Worm (Caenorhabditis elegans): Measurements from ENCODE around the gene K10D2.8.

K10D2.8 gene

ce11 chrIII:5214162-5214561 lies 25.6 kb downstream of the K10D2.8 start:
- TF ChIP-seq unc-39 (tag; optimal IDR thresholded peaks at IDR 0.05), result no peak
- no peak for TF ChIP-seq ceh-82 (tag; optimal IDR thresholded peaks at IDR 0.05)
- no peak for TF ChIP-seq nhr-23 (tag; optimal IDR thresholded peaks at IDR 0.05)
- TF ChIP-seq mml-1 (tag; optimal IDR thresholded peaks at IDR 0.05), result no peak
- no peak for TF ChIP-seq nfya-1 (tag; optimal IDR thresholded peaks at IDR 0.05; ENCODE audit: insufficient read depth)
- no peak for TF ChIP-seq zag-1 (tag; optimal IDR thresholded peaks at IDR 0.05)
- TF ChIP-seq nhr-11 (tag; optimal IDR thresholded peaks at IDR 0.05), result no peak
- no peak for TF ChIP-seq daf-12 (tag; optimal IDR thresholded peaks at IDR 0.05)
- no peak for TF ChIP-seq eor-1 (tag; optimal IDR thresholded peaks at IDR 0.05)
- TF ChIP-seq ztf-4 (tag; optimal IDR thresholded peaks at IDR 0.05), result no peak
- no peak for TF ChIP-seq lin-39 (tag; optimal IDR thresholded peaks at IDR 0.05)
- TF ChIP-seq R02D3.7 (tag; optimal IDR thresholded peaks at IDR 0.05), result no peak
- no peak for TF ChIP-seq pqm-1 (tag; optimal IDR thresholded peaks at IDR 0.05)
- no peak for TF ChIP-seq nhr-28 (tag; optimal IDR thresholded peaks at IDR 0.05)

DNA sequence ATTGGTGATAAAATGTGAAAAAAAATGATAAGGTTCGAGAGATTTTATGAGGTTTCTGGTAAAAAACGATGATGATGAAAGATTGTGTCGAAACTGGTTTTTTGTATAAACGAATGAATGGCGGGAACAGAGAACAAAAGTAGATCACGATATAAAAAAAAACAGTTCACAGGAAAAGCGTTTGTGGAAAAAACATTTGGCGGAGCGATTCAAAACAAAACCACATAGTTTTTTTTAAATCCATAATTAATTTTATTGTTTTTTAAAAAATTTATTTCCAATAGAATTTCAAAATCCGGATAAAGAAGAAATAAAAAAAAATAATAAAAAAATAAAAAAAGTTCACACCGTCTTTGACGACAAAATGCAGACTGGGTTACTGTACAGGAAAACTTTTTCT lies 26.8 kb downstream of the K10D2.8 start, which contains the start of gene ZC155.4:
Gene ZC155.4 (minus strand): TSS at position 101 of the 400 bp plus-strand sequence.
- TF ChIP-seq egl-5 (tag; optimal IDR thresholded peaks at IDR 0.05), result no peak
- no peak for TF ChIP-seq ceh-82 (tag; optimal IDR thresholded peaks at IDR 0.05)
- TF ChIP-seq daf-12 (tag; optimal IDR thresholded peaks at IDR 0.05), result no peak

DNA sequence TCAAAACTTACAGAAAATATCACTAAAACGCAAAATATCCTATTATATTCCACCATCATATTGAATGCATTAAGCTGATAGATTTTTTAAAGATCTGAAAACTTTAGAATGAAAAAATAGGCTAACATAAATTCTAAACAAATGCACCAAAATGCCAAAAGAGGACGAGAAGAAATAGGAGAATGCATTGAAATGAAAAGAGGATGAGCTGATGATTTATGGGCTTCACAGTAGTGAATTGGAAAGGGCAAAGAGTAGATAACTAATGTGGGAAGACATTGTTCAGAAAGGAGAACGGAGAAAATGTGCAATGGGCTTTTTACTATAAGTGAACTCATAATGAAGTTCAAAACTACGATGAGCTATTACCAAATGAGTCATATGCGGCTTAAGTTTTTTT lies 29.0 kb downstream of the K10D2.8 start, which contains the start of gene cutl-19:
Gene cutl-19 (minus strand): TSS at position 101 of the 400 bp plus-strand sequence.
- no peak for TF ChIP-seq aly-2 (tag; optimal IDR thresholded peaks at IDR 0.05)
- TF ChIP-seq ztf-11 (tag; optimal IDR thresholded peaks at IDR 0.05), result no peak
- no peak for TF ChIP-seq skn-1 (tag; optimal IDR thresholded peaks at IDR 0.05)
- TF ChIP-seq nhr-237 (tag; optimal IDR thresholded peaks at IDR 0.05), result no peak
- no peak for TF ChIP-seq tbx-2 (tag; optimal IDR thresholded peaks at IDR 0.05)

ce11 chrIII:5218687-5219086 lies 30.2 kb downstream of the K10D2.8 start, which contains the start of gene ZC155.2:
ZC155.2 (plus strand) TSS chrIII:5218987.
- TF ChIP-seq sea-2 (GFP tag; optimal IDR thresholded peaks at IDR 0.05), result no peak
- no peak for TF ChIP-seq eor-1 (tag; optimal IDR thresholded peaks at IDR 0.05)
- TF ChIP-seq ceh-16 (tag; optimal IDR thresholded peaks at IDR 0.05), result no peak
- no peak for TF ChIP-seq nhr-12 (tag; optimal IDR thresholded peaks at IDR 0.05)
- TF ChIP-seq lin-39 (tag; optimal IDR thresholded peaks at IDR 0.05), result peak; percentile 15
- TF ChIP-seq mml-1 (tag; optimal IDR thresholded peaks at IDR 0.05), result no peak
- no peak for TF ChIP-seq tbx-2 (tag; optimal IDR thresholded peaks at IDR 0.05)
- no peak for TF ChIP-seq nhr-28 (tag; optimal IDR thresholded peaks at IDR 0.05)

- no peak for TF ChIP-seq pqm-1 (tag; optimal IDR thresholded peaks at IDR 0.05)
- peak; percentile 91 for TF ChIP-seq pha-4 (tag; optimal IDR thresholded peaks at IDR 0.05)
These were observed 33.3 kb downstream of the K10D2.8 start for ce11 chrIII:5221820-5222219.

- TF ChIP-seq pha-4 (tag; optimal IDR thresholded peaks at IDR 0.05) (peak; percentile 97), nhr-28 (tag; optimal IDR thresholded peaks at IDR 0.05) (no peak), fkh-2 (tag; optimal IDR thresholded peaks at IDR 0.05) (no peak), nhr-25 (tag; optimal IDR thresholded peaks at IDR 0.05) (no peak), elt-1 (tag; optimal IDR thresholded peaks at IDR 0.05) (no peak)
These were observed 34.3 kb downstream of the K10D2.8 start for ce11 chrIII:5222777-5223176.

ce11 chrIII:5224908-5225307 lies 36.4 kb downstream of the K10D2.8 start:
- TF ChIP-seq nhr-77 (tag; optimal IDR thresholded peaks at IDR 0.05) (no peak), nhr-76 (tag; optimal IDR thresholded peaks at IDR 0.05) (no peak), jun-1 (tag; optimal IDR thresholded peaks at IDR 0.05) (peak; percentile 44), pqm-1 (tag; optimal IDR thresholded peaks at IDR 0.05) (peak; percentile 12), snpc-4 (tag; optimal IDR thresholded peaks at IDR 0.05) (no peak), nfya-1 (tag; optimal IDR thresholded peaks at IDR 0.05; ENCODE audit: insufficient read depth) (peak; percentile 28), elt-2 (tag; optimal IDR thresholded peaks at IDR 0.05) (peak; percentile 37), unc-39 (tag; optimal IDR thresholded peaks at IDR 0.05) (no peak), ama-1 (optimal IDR thresholded peaks at IDR 0.05) (peak; percentile 20), fos-1 (tag; optimal IDR thresholded peaks at IDR 0.05) (peak; percentile 10), nhr-23 (tag; optimal IDR thresholded peaks at IDR 0.05) (peak; percentile 44), egl-27 (tag; optimal IDR thresholded peaks at IDR 0.05) (peak; percentile 3), pha-4 (tag; optimal IDR thresholded peaks at IDR 0.05) (peak; percentile 12), eor-1 (tag; optimal IDR thresholded peaks at IDR 0.05) (no peak)
